Worm (Caenorhabditis elegans): Measurements from ENCODE around the gene Y54G11A.9.
"Not testable (repeated sequence)": the region's sequence is repeated elsewhere in the genome, so short reads cannot be mapped to it uniquely, and the experiment has no call there.

Y54G11A.9 gene

ce11 chrII:14311537-14311936 is 34.7 kb downstream of the Y54G11A.9 start:
- TF ChIP-seq ceh-40 (GFP tag; IDR thresholded peaks at IDR 0.05) (no peak), F55B11.4 (tag; optimal IDR thresholded peaks at IDR 0.05; ENCODE audit: borderline replicate concordance, insufficient read depth) (no peak), dpl-1 (GFP tag; optimal IDR thresholded peaks at IDR 0.05) (no peak), snpc-3.4 (tag; optimal IDR thresholded peaks at IDR 0.05) (no peak), athp-1 (tag; optimal IDR thresholded peaks at IDR 0.05) (no peak), repo-1 (tag; optimal IDR thresholded peaks at IDR 0.05) (no peak), Y53G8AR.9 (GFP tag; conservative IDR thresholded peaks at IDR 0.05) (no peak), sea-2 (GFP tag; IDR thresholded peaks at IDR 0.05) (no peak), akir-1 (GFP tag; optimal IDR thresholded peaks at IDR 0.05) (no peak), madf-10 (tag; optimal IDR thresholded peaks at IDR 0.05) (no peak), Y56A3A.18 (GFP tag; IDR thresholded peaks at IDR 0.05) (no peak), nhr-90 (tag; optimal IDR thresholded peaks at IDR 0.05) (no peak), dox-1 (GFP tag; IDR thresholded peaks at IDR 0.05) (no peak)

- TF ChIP-seq F33H1.4 (GFP tag; IDR thresholded peaks at IDR 0.05) (peak; percentile 53; the same call in 1 of the 2 replicates), K12H6.12 (tag; optimal IDR thresholded peaks at IDR 0.05) (no peak), Y56A3A.18 (GFP tag; IDR thresholded peaks at IDR 0.05) (no peak), lsl-1 (GFP tag; optimal IDR thresholded peaks at IDR 0.05) (peak; percentile 88)
Measured at ce11 chrII:14310729-14311388, 35.4 kb downstream of the Y54G11A.9 start, which contains the start of gene ctl-3. TSS of gene ctl-3 (minus strand) at chrII:14310779.

ce11 chrII:14306160-14306559 is 40.1 kb downstream of the Y54G11A.9 start, which contains the start of gene ctl-1:
TSS of gene ctl-1 (minus strand) at chrII:14306260.
- TF ChIP-seq Y67H2A.10 (GFP tag; conservative IDR thresholded peaks at IDR 0.05); sptf-2 (GFP tag; optimal IDR thresholded peaks at IDR 0.05); aptf-2 (GFP tag; conservative IDR thresholded peaks at IDR 0.05): not testable (repeated sequence)

- not testable (repeated sequence) for TF ChIP-seq snpc-4 (GFP tag; optimal IDR thresholded peaks at IDR 0.05); snpc-4 (tag; optimal IDR thresholded peaks at IDR 0.05); K12H6.12 (tag; optimal IDR thresholded peaks at IDR 0.05); ceh-58 (GFP tag; IDR thresholded peaks at IDR 0.05)
Measured at ce11 chrII:14301927-14302326, 44.3 kb downstream of the Y54G11A.9 start, which contains the start of gene ctl-2. TSS of gene ctl-2 (minus strand) at chrII:14302027.

ce11 chrII:14299254-14299759 is 46.9 kb downstream of the Y54G11A.9 start:
- TF ChIP-seq T07F8.4 (tag; optimal IDR thresholded peaks at IDR 0.05) = no peak
- TF ChIP-seq cebp-1 (GFP tag; IDR thresholded peaks at IDR 0.05) = no peak
- peak; percentile 9 for TF ChIP-seq cebp-1 (tag; optimal IDR thresholded peaks at IDR 0.05)
- TF ChIP-seq madf-10 (tag; optimal IDR thresholded peaks at IDR 0.05) = no peak
- TF ChIP-seq lin-54 (GFP tag; optimal IDR thresholded peaks at IDR 0.05) = no peak
- no peak for TF ChIP-seq sptf-2 (GFP tag; optimal IDR thresholded peaks at IDR 0.05)
- no peak for TF ChIP-seq let-607 (tag; optimal IDR thresholded peaks at IDR 0.05)
- TF ChIP-seq sea-2 (GFP tag; IDR thresholded peaks at IDR 0.05) = no peak
- no peak for TF ChIP-seq F49E8.2 (tag; optimal IDR thresholded peaks at IDR 0.05; ENCODE audit: insufficient read depth)
- no peak for TF ChIP-seq somi-1 (GFP tag; optimal IDR thresholded peaks at IDR 0.05)
- no peak for TF ChIP-seq F33H1.4 (GFP tag; IDR thresholded peaks at IDR 0.05)
- TF ChIP-seq ztf-26 (tag; optimal IDR thresholded peaks at IDR 0.05) = no peak
- no peak for TF ChIP-seq F23B12.7 (tag; optimal IDR thresholded peaks at IDR 0.05; ENCODE audit: insufficient read depth)
- no peak for TF ChIP-seq lsy-27 (tag; optimal IDR thresholded peaks at IDR 0.05; ENCODE audit: borderline replicate concordance, insufficient read depth)
- TF ChIP-seq mes-4 (tag; optimal IDR thresholded peaks at IDR 0.05) = no peak
- no peak for TF ChIP-seq unc-62 (GFP tag; optimal IDR thresholded peaks at IDR 0.05)
- no peak for TF ChIP-seq ama-1 (optimal IDR thresholded peaks at IDR 0.05)
- no peak for TF ChIP-seq ama-1 (GFP tag; optimal IDR thresholded peaks at IDR 0.05)
- no peak for TF ChIP-seq F39B2.1 (GFP tag; IDR thresholded peaks at IDR 0.05)
- 0 out of 2 replicates have a peak, but pooled peaks have one; percentile 8 for TF ChIP-seq mcd-1 (GFP tag; IDR thresholded peaks at IDR 0.05)
- TF ChIP-seq bed-1 (GFP tag; IDR thresholded peaks at IDR 0.05) = no peak
- TF ChIP-seq C17E4.6 (GFP tag; IDR thresholded peaks at IDR 0.05) = no peak
